Fruit fly (Drosophila melanogaster): ENCODE measurements around the gene CG7903.

DNA sequence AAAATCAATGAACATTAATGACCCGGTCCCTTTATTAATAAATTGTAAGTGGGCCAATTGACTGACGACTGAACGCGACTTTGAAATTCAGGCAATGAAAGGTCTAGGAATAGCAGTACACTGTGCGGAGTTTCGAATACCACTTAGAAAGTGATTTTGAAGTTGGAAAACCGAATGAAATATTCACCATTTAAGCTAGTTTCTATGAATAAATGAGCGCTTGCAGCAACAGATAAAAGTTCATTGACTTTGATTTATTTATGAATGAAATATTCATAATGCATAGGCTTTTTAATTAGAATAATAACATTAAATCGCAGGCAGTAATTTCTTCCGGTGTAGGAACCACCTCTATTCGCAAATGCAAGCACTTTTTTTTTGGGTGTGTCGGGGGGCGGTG, 26.0 kb upstream of the CG7903 start:
- no peak for TF ChIP-seq CG8478 (optimal IDR thresholded peaks at IDR 0.05)
- no peak for TF ChIP-seq Dll (optimal IDR thresholded peaks at IDR 0.05)
- TF ChIP-seq pan (optimal IDR thresholded peaks at IDR 0.05): no peak
- no peak for TF ChIP-seq usp (GFP tag; optimal IDR thresholded peaks at IDR 0.05)
